Worm (Caenorhabditis elegans) whole organism, L1 larva: ENCODE results near the gene vab-8.

ENCODE experiments used
- blmp-1 ChIP-seq: fragments of 150-350 bp; optimal IDR thresholded peaks from 2 replicates; lab custom pipeline; 2014; ENCODE audit warnings: missing biosample characterization, missing genetic modification characterization
- ces-1 ChIP-seq: fragments of 150-350 bp; optimal IDR thresholded peaks from 2 replicates; lab custom pipeline; 2014; ENCODE audit warnings: missing biosample characterization, missing genetic modification reagents, missing genetic modification characterization
- dpl-1 ChIP-seq, 3 experiments: fragments of 150-350 bp in 2 of 3; sonication (generic microtip) in 1 of 3; optimal IDR thresholded peaks; 2 replicates each; lab custom pipeline; 2014 to 2017; ENCODE audit warnings: missing biosample characterization in 3 of 3, missing genetic modification characterization in 3 of 3, missing genetic modification reagents in 3 of 3
- efl-1 ChIP-seq, 4 experiments: fragments of 150-350 bp; optimal IDR thresholded peaks in 3 of 4; peaks in 1 of 4; 1 replicate in 1 of 4; 2 replicates in 3 of 4; lab custom pipeline; 2014; ENCODE audit warnings: missing biosample characterization in 2 of 4, missing genetic modification characterization in 2 of 4, missing genetic modification reagents in 2 of 4
- elt-2 ChIP-seq: sonication (generic microtip); optimal IDR thresholded peaks from 2 replicates; lab custom pipeline; 2016; ENCODE audit warnings: missing genetic modification characterization, mild to moderate bottlenecking, inconsistent platforms, missing compliant biosample characterization, missing genetic modification reagents
- elt-3 ChIP-seq, 6 experiments: fragments of 150-350 bp in 1 of 6; sonication (generic microtip); optimal IDR thresholded peaks; 2 replicates each; lab custom pipeline; 2017 to 2018; ENCODE audit warnings: missing biosample characterization in 6 of 6, missing genetic modification characterization in 6 of 6, inconsistent platforms in 1 of 6
- ets-5 ChIP-seq: fragments of 200-800 bp; sonication (Bioruptor generic); IDR thresholded peaks from 2 replicates; pipeline ENCODE4 v1.3.6; 2022; ENCODE audit warnings: missing genetic modification characterization, missing compliant biosample characterization
- fkh-8 ChIP-seq: sonication (generic microtip); optimal IDR thresholded peaks from 2 replicates; lab custom pipeline; 2016; ENCODE audit warnings: mild to moderate bottlenecking, missing genetic modification characterization, missing compliant biosample characterization
- grh-1 ChIP-seq: fragments of 200-800 bp; sonication (Bioruptor generic); IDR thresholded peaks from 2 replicates; pipeline ENCODE4 v1.3.6; 2022; ENCODE audit warnings: missing genetic modification reagents, missing genetic modification characterization, missing compliant biosample characterization
- hlh-17 ChIP-seq: fragments of 200-800 bp; sonication (Bioruptor generic); optimal IDR thresholded peaks from 2 replicates; lab custom pipeline; 2018; ENCODE audit warnings: missing genetic modification characterization, mild to moderate bottlenecking, missing compliant biosample characterization, moderate library complexity, borderline replicate concordance
- lin-14 ChIP-seq: fragments of 200-800 bp; sonication (Bioruptor generic); optimal IDR thresholded peaks from 2 replicates; lab custom pipeline; 2018; ENCODE audit warnings: mild to moderate bottlenecking, missing genetic modification characterization, moderate library complexity, missing compliant biosample characterization
- lin-15B ChIP-seq: fragments of 150-350 bp; sonication (generic microtip); optimal IDR thresholded peaks from 3 replicates; lab custom pipeline; 2014; ENCODE audit warnings: missing biosample characterization, missing genetic modification characterization
- lin-35 ChIP-seq, 2 experiments: fragments of 150-350 bp; optimal IDR thresholded peaks; 2 replicates each; lab custom pipeline; 2014; ENCODE audit warnings: missing biosample characterization in 2 of 2, missing genetic modification characterization in 2 of 2, missing genetic modification reagents in 2 of 2
- lin-39 ChIP-seq: fragments of 150-350 bp; optimal IDR thresholded peaks from 2 replicates; lab custom pipeline; 2014; ENCODE audit warnings: missing biosample characterization, missing genetic modification reagents, missing genetic modification characterization
- lsy-2 ChIP-seq, 2 experiments: fragments of 150-350 bp; optimal IDR thresholded peaks; 2 replicates each; lab custom pipeline; 2014; ENCODE audit warnings: missing biosample characterization in 2 of 2, missing genetic modification characterization in 2 of 2
- mdl-1 ChIP-seq, 2 experiments: fragments of 150-350 bp; optimal IDR thresholded peaks; 2 replicates each; lab custom pipeline; 2014 to 2017; ENCODE audit warnings: missing biosample characterization in 2 of 2, missing genetic modification characterization in 2 of 2, inconsistent platforms in 1 of 2
- mep-1 ChIP-seq: fragments of 150-350 bp; optimal IDR thresholded peaks from 2 replicates; lab custom pipeline; 2014; ENCODE audit warnings: missing biosample characterization, missing genetic modification characterization
- nhr-12 ChIP-seq: sonication (generic microtip); optimal IDR thresholded peaks from 2 replicates; lab custom pipeline; 2017; ENCODE audit warnings: missing biosample characterization, missing genetic modification characterization
- nhr-20 ChIP-seq: sonication (generic microtip); optimal IDR thresholded peaks from 2 replicates; lab custom pipeline; 2016; ENCODE audit warnings: mild to moderate bottlenecking, missing genetic modification characterization, missing compliant biosample characterization
- nhr-47 ChIP-seq: sonication (generic microtip); optimal IDR thresholded peaks from 2 replicates; lab custom pipeline; 2016; ENCODE audit warnings: mild to moderate bottlenecking, missing genetic modification characterization, moderate library complexity, missing compliant biosample characterization
- nhr-71 ChIP-seq: sonication (generic microtip); optimal IDR thresholded peaks from 2 replicates; lab custom pipeline; 2016; ENCODE audit warnings: mild to moderate bottlenecking, missing genetic modification characterization, moderate library complexity, missing compliant biosample characterization
- nhr-77 ChIP-seq: fragments of 150-350 bp; optimal IDR thresholded peaks from 2 replicates; lab custom pipeline; 2014; ENCODE audit warnings: missing biosample characterization, missing genetic modification characterization
- nhr-85 ChIP-seq: sonication (generic microtip); peaks from one replicate; lab custom pipeline; 2016; ENCODE audit warnings: missing genetic modification characterization, inconsistent platforms, missing compliant biosample characterization
- nhr-90 ChIP-seq: sonication (generic microtip); optimal IDR thresholded peaks from 2 replicates; lab custom pipeline; 2016; ENCODE audit warnings: mild to moderate bottlenecking, missing genetic modification characterization, missing compliant biosample characterization; ENCODE audit not compliant: poor library complexity
- pag-3 ChIP-seq: sonication (generic microtip); optimal IDR thresholded peaks from 2 replicates; lab custom pipeline; 2017; ENCODE audit warnings: missing genetic modification characterization, mild to moderate bottlenecking, missing compliant biosample characterization, antibody characterized with exemption, borderline replicate concordance; ENCODE audit not compliant: insufficient read depth
- pax-3 ChIP-seq: fragments of 200-800 bp; sonication (Bioruptor generic); optimal IDR thresholded peaks from 2 replicates; lab custom pipeline; 2018; ENCODE audit warnings: mild to moderate bottlenecking, missing genetic modification characterization, moderate library complexity, missing compliant biosample characterization
- rnt-1 ChIP-seq: sonication (generic microtip); optimal IDR thresholded peaks from 2 replicates; lab custom pipeline; 2016; ENCODE audit warnings: mild to moderate bottlenecking, missing genetic modification characterization, moderate library complexity, missing compliant biosample characterization
- snu-23 ChIP-seq: sonication (generic microtip); optimal IDR thresholded peaks from 2 replicates; lab custom pipeline; 2016; ENCODE audit warnings: missing genetic modification characterization, missing compliant biosample characterization
- sup-37 ChIP-seq: fragments of 200-800 bp; sonication (Bioruptor generic); optimal IDR thresholded peaks from 2 replicates; lab custom pipeline; 2018; ENCODE audit warnings: mild to moderate bottlenecking, missing genetic modification characterization, missing compliant biosample characterization
- zip-4 ChIP-seq: fragments of 200-800 bp; sonication (Bioruptor generic); optimal IDR thresholded peaks from 2 replicates; lab custom pipeline; 2018; ENCODE audit warnings: mild to moderate bottlenecking, missing genetic modification characterization, moderate library complexity, missing compliant biosample characterization

The vab-8 gene

DNA sequence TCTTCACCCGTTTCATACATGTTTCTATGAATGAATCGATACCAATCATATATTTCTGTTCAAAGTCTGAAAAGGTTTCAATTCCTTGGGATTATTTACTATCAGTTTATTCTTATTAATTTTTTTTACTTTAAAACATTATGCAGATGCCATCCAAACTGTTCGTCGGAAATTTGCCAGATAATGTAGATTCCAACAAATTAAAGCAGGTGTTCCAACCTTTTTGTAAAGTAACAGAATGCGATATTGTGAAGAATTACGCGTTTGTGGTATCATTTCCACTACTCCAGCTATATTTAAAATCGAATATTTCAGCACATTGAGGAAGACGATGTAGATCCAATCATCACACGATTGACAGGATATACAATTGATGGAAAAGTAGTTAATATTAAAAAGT, 21.0 kb upstream of the vab-8 start, which contains the start of gene rnp-1:
TSS of gene rnp-1 (plus strand) at position 145 of the 400 bp plus-strand sequence.
- TF ChIP-seq lin-35 (GFP tag; optimal IDR thresholded peaks at IDR 0.05; lab: Kevin White, UChicago) (no peak), pax-3 (tag; lab: Kevin White, UChicago) (peak; percentile 5), efl-1 (optimal IDR thresholded peaks at IDR 0.05; lab: Kevin White, UChicago) (no peak), efl-1 (GFP tag; optimal IDR thresholded peaks at IDR 0.05 in 1 of 2; lab: Kevin White, UChicago) (peak in 1 of 2 experiments; percentile 21), nhr-71 (tag; lab: Kevin White, UChicago) (peak; percentile 16)
- TF ChIP-seq, all 84 proteins: peak for 3

DNA sequence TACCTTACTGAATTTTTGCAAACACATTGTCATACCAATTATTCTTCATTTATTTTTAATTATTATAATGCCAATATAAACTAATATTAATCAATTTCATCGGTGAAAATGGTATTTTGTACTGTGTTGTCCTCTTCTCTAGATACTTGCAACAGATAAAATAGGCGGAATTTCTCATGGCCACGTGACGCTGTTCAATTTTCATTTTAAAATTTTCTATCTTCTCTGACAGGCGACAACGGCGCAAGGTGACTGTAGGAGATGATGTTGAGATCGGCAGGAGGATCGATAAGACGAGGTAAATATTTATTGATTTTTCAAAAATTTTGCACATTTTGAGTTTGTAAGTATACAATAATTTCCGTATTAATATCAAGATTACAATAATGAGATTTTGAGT, 18.9 kb upstream of the vab-8 start, which contains the start of gene ogdh-2:
TSS of gene ogdh-2 (plus strand) at position 233 of the 400 bp plus-strand sequence.
- peak; percentile 39 for TF ChIP-seq nhr-71 (tag; lab: Kevin White, UChicago)
- no peak for TF ChIP-seq rnt-1 (tag; lab: Kevin White, UChicago)
- TF ChIP-seq mdl-1 (tag; optimal IDR thresholded peaks at IDR 0.05; lab: Kevin White, UChicago): peak in 1 of 2 experiments; percentile 39
- peak; percentile 5 to 6 for TF ChIP-seq lsy-2 (tag; optimal IDR thresholded peaks at IDR 0.05; lab: Kevin White, UChicago)
- TF ChIP-seq nhr-90: peak; percentile 16
- peak; percentile 85 for TF ChIP-seq blmp-1 (tag; lab: Kevin White, UChicago)
- TF ChIP-seq lin-39 (tag; lab: Kevin White, UChicago): no peak
- peak in 1 of 3 experiments; percentile 7 for TF ChIP-seq dpl-1 (GFP tag; optimal IDR thresholded peaks at IDR 0.05; lab: Kevin White, UChicago)
- TF ChIP-seq nhr-85 (tag; lab: Kevin White, UChicago): peak; percentile 77
- TF ChIP-seq lin-14 (GFP tag; lab: Kevin White, UChicago): peak; percentile 67
- peak in 1 of 6 experiments; percentile 73 for TF ChIP-seq elt-3 (tag; optimal IDR thresholded peaks at IDR 0.05; lab: Kevin White, UChicago)
- no peak for TF ChIP-seq nhr-47 (tag; lab: Kevin White, UChicago)
- peak; percentile 47 for TF ChIP-seq mep-1 (tag; lab: Kevin White, UChicago)
- peak; percentile 65 for TF ChIP-seq nhr-20 (tag; lab: Kevin White, UChicago)
- TF ChIP-seq snu-23 (GFP tag; lab: Kevin White, UChicago): peak; percentile 48
- no peak for TF ChIP-seq fkh-8 (tag; lab: Kevin White, UChicago)
- TF ChIP-seq, all 84 proteins: peak for 12

DNA sequence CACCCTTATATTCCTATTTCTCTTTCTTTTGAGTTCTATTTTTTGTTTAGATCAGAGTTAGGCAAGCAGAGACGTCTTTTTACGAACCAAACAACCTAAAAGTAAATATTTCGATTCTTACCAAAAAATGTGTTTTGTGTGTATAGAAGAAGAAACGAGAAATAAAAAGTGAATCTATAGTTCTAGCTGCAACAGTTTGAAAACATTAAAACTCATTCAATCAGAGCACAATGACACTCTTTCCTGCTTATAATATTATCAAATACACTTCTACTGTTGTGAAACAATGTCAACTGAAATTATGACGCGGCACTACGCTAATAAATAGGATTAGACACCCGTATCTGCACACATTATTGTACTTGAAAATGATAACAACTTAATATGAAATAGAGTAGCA, 17.3 kb upstream of the vab-8 start, which contains the start of gene ZK836.3:
TSS of gene ZK836.3 (minus strand) at position 101 of the 400 bp plus-strand sequence.
- no peak for TF ChIP-seq efl-1 (optimal IDR thresholded peaks at IDR 0.05; lab: Kevin White, UChicago)
- TF ChIP-seq efl-1 (GFP tag; optimal IDR thresholded peaks at IDR 0.05 in 1 of 2; lab: Kevin White, UChicago): peak in 1 of 2 experiments; percentile 30
- no peak for TF ChIP-seq lin-15B (tag; lab: Kevin White, UChicago)

DNA sequence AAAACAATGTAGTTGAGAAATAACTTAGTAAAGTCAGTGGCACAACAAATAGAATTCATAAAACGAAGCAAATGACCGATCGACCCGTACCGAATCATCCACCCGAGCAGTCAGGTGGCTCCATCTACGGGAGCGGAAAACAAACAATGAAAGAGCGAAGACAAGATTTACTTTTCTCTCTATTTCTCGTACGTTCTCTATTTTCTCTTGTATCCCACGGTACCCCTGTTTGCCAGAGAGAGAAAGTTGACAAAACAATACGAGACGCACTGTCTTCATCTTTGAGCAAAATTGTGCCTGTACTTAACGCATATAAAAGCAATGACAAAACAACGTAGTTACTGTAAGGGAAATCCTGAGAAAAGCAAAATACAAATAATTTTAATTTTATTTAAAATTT, 16.5 kb upstream of the vab-8 start:
- TF ChIP-seq efl-1 (optimal IDR thresholded peaks at IDR 0.05; lab: Kevin White, UChicago) (no peak), efl-1 (GFP tag; optimal IDR thresholded peaks at IDR 0.05 in 1 of 2; lab: Kevin White, UChicago) (peak in 1 of 2 experiments; percentile 56), hlh-17 (GFP tag; lab: Kevin White, UChicago) (no peak), nhr-12 (tag; lab: Kevin White, UChicago) (no peak), grh-1 (no peak), sup-37 (no peak), pag-3 (tag; lab: Kevin White, UChicago) (no peak), lin-14 (GFP tag; lab: Kevin White, UChicago) (peak; percentile 19), pax-3 (tag; lab: Kevin White, UChicago) (no peak), dpl-1 (GFP tag; optimal IDR thresholded peaks at IDR 0.05; lab: Kevin White, UChicago) (no peak), ces-1 (GFP tag; lab: Kevin White, UChicago) (no peak), nhr-71 (tag; lab: Kevin White, UChicago) (no peak), ets-5 (GFP tag; lab: Robert Waterston, UW) (no peak), nhr-77 (tag; lab: Kevin White, UChicago) (no peak), zip-4 (GFP tag; lab: Kevin White, UChicago) (no peak), elt-2 (tag; lab: Kevin White, UChicago) (no peak)
